Worm (Caenorhabditis elegans): ENCODE results near the gene dod-23.

ce11 chrII:8428758-8428946, 29.7 kb upstream of the dod-23 start, which contains the start of gene F14E5.2:
- TF ChIP-seq elt-2 (tag; optimal IDR thresholded peaks at IDR 0.05) (no peak), elt-1 (tag; optimal IDR thresholded peaks at IDR 0.05) (no peak), ceh-9 (tag; optimal IDR thresholded peaks at IDR 0.05) (no peak), ceh-16 (tag; optimal IDR thresholded peaks at IDR 0.05) (no peak), ztf-4 (tag; optimal IDR thresholded peaks at IDR 0.05) (no peak), nhr-23 (tag; optimal IDR thresholded peaks at IDR 0.05) (no peak), pha-4 (tag; optimal IDR thresholded peaks at IDR 0.05) (no peak), elt-3 (tag; optimal IDR thresholded peaks at IDR 0.05) (no peak)

All from whole organism, L3 larva.